Fruit fly (Drosophila melanogaster): ENCODE data around the gene CG33665.

The CG33665 gene

dm6 chrX:6439495-6439894, 39.2 kb downstream of the CG33665 start (continued):
- TF ChIP-seq Dek (tag; optimal IDR thresholded peaks at IDR 0.05) (no peak), inv (GFP tag; IDR thresholded peaks at IDR 0.05; ENCODE audit: partially characterized antibody) (no peak), CG7928 (GFP tag; optimal IDR thresholded peaks at IDR 0.05) (no peak), Atf3 (GFP tag; optimal IDR thresholded peaks at IDR 0.05) (no peak), Nf-YC (tag; optimal IDR thresholded peaks at IDR 0.05) (no peak), vvl (GFP tag; IDR thresholded peaks at IDR 0.05) (peak; percentile 76), tin (GFP tag; optimal IDR thresholded peaks at IDR 0.05) (no peak), CG16779 (GFP tag; IDR thresholded peaks at IDR 0.05) (0 out of 2 replicates have a peak, but pooled peaks have one; percentile 13), gcm (GFP tag; optimal IDR thresholded peaks at IDR 0.05) (no peak), CG10462 (GFP tag; optimal IDR thresholded peaks at IDR 0.05) (no peak), yki (optimal IDR thresholded peaks at IDR 0.05) (no peak), kay (GFP tag; optimal IDR thresholded peaks at IDR 0.05) (no peak), ara (GFP tag; IDR thresholded peaks at IDR 0.05) (0 out of 2 replicates have a peak, but pooled peaks have one; percentile 19), CG12299 (tag; optimal IDR thresholded peaks at IDR 0.05) (no peak), pita (GFP tag; optimal IDR thresholded peaks at IDR 0.05) (no peak), CG31441 (GFP tag; IDR thresholded peaks at IDR 0.05) (peak; percentile 36; the same call in 1 of the 2 replicates), gt (GFP tag; IDR thresholded peaks at IDR 0.05) (no peak), Trl (optimal IDR thresholded peaks at IDR 0.05) (no peak), Trl (GFP tag; optimal IDR thresholded peaks at IDR 0.05) (no peak), Hey (tag; optimal IDR thresholded peaks at IDR 0.05) (no peak), ind (GFP tag; optimal IDR thresholded peaks at IDR 0.05) (peak; percentile 48), CG7786 (GFP tag; optimal IDR thresholded peaks at IDR 0.05) (no peak), cwo (GFP tag; optimal IDR thresholded peaks at IDR 0.05) (peak; percentile 63), CG10321 (GFP tag; IDR thresholded peaks at IDR 0.05) (no peak), Sry-δ (GFP tag; optimal IDR thresholded peaks at IDR 0.05) (no peak), Taf1 (GFP tag; IDR thresholded peaks at IDR 0.05) (peak; percentile 23; the same call in 1 of the 2 replicates), run (tag; optimal IDR thresholded peaks at IDR 0.05) (no peak), twi (tag; optimal IDR thresholded peaks at IDR 0.05) (no peak), CG11398 (GFP tag; optimal IDR thresholded peaks at IDR 0.05) (no peak), pzg (GFP tag; optimal IDR thresholded peaks at IDR 0.05) (no peak), CG2678 (tag; optimal IDR thresholded peaks at IDR 0.05) (peak; percentile 73), Side (GFP tag; optimal IDR thresholded peaks at IDR 0.05) (no peak), zen2 (GFP tag; IDR thresholded peaks at IDR 0.05; ENCODE audit: partially characterized antibody) (no peak), lov (optimal IDR thresholded peaks at IDR 0.05) (no peak), lov (GFP tag; IDR thresholded peaks at IDR 0.05) (no peak), GATAe (GFP tag; conservative IDR thresholded peaks at IDR 0.05) (no peak), CG17186 (GFP tag; optimal IDR thresholded peaks at IDR 0.05) (no peak), PHDP (tag; optimal IDR thresholded peaks at IDR 0.05) (no peak), Ada2b (GFP tag; IDR thresholded peaks at IDR 0.05) (peak; percentile 80), CG10543 (GFP tag; optimal IDR thresholded peaks at IDR 0.05) (no peak), CG10267 (tag; optimal IDR thresholded peaks at IDR 0.05) (no peak), ftz-f1 (GFP tag; optimal IDR thresholded peaks at IDR 0.05) (no peak), ems (GFP tag; optimal IDR thresholded peaks at IDR 0.05) (no peak), sob (GFP tag; IDR thresholded peaks at IDR 0.05) (peak; percentile 71), CG8944 (GFP tag; optimal IDR thresholded peaks at IDR 0.05) (no peak), CG5245 (GFP tag; optimal IDR thresholded peaks at IDR 0.05) (no peak), CG2199 (GFP tag; IDR thresholded peaks at IDR 0.05) (no peak), Hmx (GFP tag; optimal IDR thresholded peaks at IDR 0.05) (no peak), stc (GFP tag; IDR thresholded peaks at IDR 0.05) (0 out of 2 replicates have a peak, but pooled peaks have one; percentile 57), Bgb (GFP tag; IDR thresholded peaks at IDR 0.05; ENCODE audit: partially characterized antibody) (no peak), Awh (GFP tag; IDR thresholded peaks at IDR 0.05) (peak; percentile 48; the same call in 1 of the 2 replicates), Rfx (GFP tag; IDR thresholded peaks at IDR 0.05) (peak; percentile 79), CG8388 (GFP tag; optimal IDR thresholded peaks at IDR 0.05) (no peak)

Measured in whole organism, embryonic.